Worm (Caenorhabditis elegans): Measurements from ENCODE around the gene chil-15.

DNA sequence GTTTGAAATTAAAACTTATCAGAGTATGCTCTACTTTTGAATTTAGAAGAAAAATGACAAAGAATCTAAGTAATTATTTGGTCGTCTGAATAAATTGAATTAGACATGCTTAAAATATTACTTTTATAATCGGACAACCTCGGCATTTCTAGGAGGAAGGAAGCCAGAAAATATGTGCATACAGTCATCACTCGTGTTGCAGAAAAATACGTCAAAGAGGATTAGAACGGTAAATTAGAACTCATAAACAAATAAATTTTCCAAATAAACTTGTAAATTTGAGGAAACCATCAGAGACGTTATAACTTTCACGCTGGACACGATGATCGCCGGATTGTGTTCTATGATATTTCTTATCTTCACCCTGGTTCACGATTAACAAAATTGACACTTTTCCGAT lies 10.9 kb upstream of the chil-15 start, which contains the start of gene chil-19:
- TF ChIP-seq lin-39 (tag; optimal IDR thresholded peaks at IDR 0.05) (no peak), ztf-4 (tag; optimal IDR thresholded peaks at IDR 0.05) (no peak), ama-1 (optimal IDR thresholded peaks at IDR 0.05) (no peak), unc-39 (tag; optimal IDR thresholded peaks at IDR 0.05) (no peak), aly-2 (tag; optimal IDR thresholded peaks at IDR 0.05) (no peak), unc-62 (GFP tag; optimal IDR thresholded peaks at IDR 0.05) (no peak)

Measured in whole organism, L3 larva.